Worm (Caenorhabditis elegans) whole organism, young adult: ENCODE data around the gene C24A8.6.

Source experiments
- B0336.3 ChIP-seq: fragments of 200-800 bp; sonication (Bioruptor generic); IDR thresholded peaks from 2 replicates; pipeline ENCODE4 v1.3.6; 2022; ENCODE audit warnings: missing genetic modification characterization, missing compliant biosample characterization
- C06A6.2 ChIP-seq: fragments of 200-800 bp; sonication (Bioruptor generic); conservative IDR thresholded peaks from 2 replicates; pipeline ENCODE4 v1.3.6; 2022; ENCODE audit warnings: missing genetic modification characterization, missing compliant biosample characterization
- F22D6.2 ChIP-seq: sonication (generic microtip); optimal IDR thresholded peaks from 2 replicates; lab custom pipeline; 2016; ENCODE audit warnings: mild to moderate bottlenecking, missing genetic modification characterization, missing compliant biosample characterization
- F33H1.4 ChIP-seq: fragments of 200-800 bp; sonication (Bioruptor generic); IDR thresholded peaks from 2 replicates; pipeline ENCODE4 v1.3.6; 2022; ENCODE audit warnings: missing genetic modification reagents, missing genetic modification characterization, missing compliant biosample characterization
- F37B4.10 ChIP-seq: fragments of 200-800 bp; sonication (Bioruptor generic); IDR thresholded peaks from 2 replicates; pipeline ENCODE4 v1.3.6; 2022; ENCODE audit warnings: missing genetic modification characterization, missing compliant biosample characterization
- F52B5.7 ChIP-seq: sonication (generic microtip); optimal IDR thresholded peaks from 2 replicates; lab custom pipeline; 2016; ENCODE audit warnings: mild to moderate bottlenecking, missing genetic modification characterization, missing compliant biosample characterization
- F57C9.4 ChIP-seq: sonication (generic microtip); optimal IDR thresholded peaks from 2 replicates; lab custom pipeline; 2017; ENCODE audit warnings: mild to moderate bottlenecking, missing genetic modification characterization, missing compliant biosample characterization
- T07F8.4 ChIP-seq: sonication (generic microtip); optimal IDR thresholded peaks from 2 replicates; lab custom pipeline; 2016; ENCODE audit warnings: mild to moderate bottlenecking, missing genetic modification characterization, moderate library complexity, missing compliant biosample characterization
- Y56A3A.18 ChIP-seq: fragments of 200-800 bp; sonication (Bioruptor generic); IDR thresholded peaks from 2 replicates; pipeline ENCODE4 v1.3.6; 2022; ENCODE audit warnings: missing genetic modification reagents, missing genetic modification characterization, missing compliant biosample characterization
- Y95B8A.8 ChIP-seq: fragments of 200-800 bp; sonication (Bioruptor generic); IDR thresholded peaks from 2 replicates; pipeline ENCODE4 v1.3.6; 2022; ENCODE audit warnings: missing genetic modification reagents, missing genetic modification characterization, missing compliant biosample characterization
- akir-1 ChIP-seq: fragments of 200-800 bp; sonication (Bioruptor generic); optimal IDR thresholded peaks from 2 replicates; lab custom pipeline; 2018; ENCODE audit warnings: mild to moderate bottlenecking, missing genetic modification characterization, moderate library complexity, missing compliant biosample characterization
- aptf-3 ChIP-seq: fragments of 200-800 bp; sonication (Bioruptor generic); IDR thresholded peaks from 2 replicates; pipeline ENCODE4 v1.3.6; 2022; ENCODE audit warnings: missing genetic modification characterization, missing compliant biosample characterization
- attf-3 ChIP-seq: fragments of 200-800 bp; sonication (Bioruptor generic); conservative IDR thresholded peaks from 2 replicates; pipeline ENCODE4 v1.3.6; 2022; ENCODE audit warnings: missing genetic modification reagents, missing genetic modification characterization, missing compliant biosample characterization
- attf-5 ChIP-seq: fragments of 200-800 bp; sonication (Bioruptor generic); optimal IDR thresholded peaks from 2 replicates; lab custom pipeline; 2018; ENCODE audit warnings: mild to moderate bottlenecking, missing genetic modification characterization, missing compliant biosample characterization
- attf-6 ChIP-seq: fragments of 200-800 bp; sonication (Bioruptor generic); IDR thresholded peaks from 2 replicates; pipeline ENCODE4 v1.3.6; 2022; ENCODE audit warnings: missing genetic modification reagents, missing genetic modification characterization, missing compliant biosample characterization
- bed-1 ChIP-seq: fragments of 200-800 bp; sonication (Bioruptor generic); IDR thresholded peaks from 2 replicates; pipeline ENCODE4 v1.3.6; 2022; ENCODE audit warnings: missing genetic modification reagents, missing genetic modification characterization, missing compliant biosample characterization
- cebp-1 ChIP-seq, 2 experiments: fragments of 200-800 bp in 1 of 2; sonication (Bioruptor generic) in 1 of 2; sonication (generic microtip) in 1 of 2; IDR thresholded peaks in 1 of 2; optimal IDR thresholded peaks in 1 of 2; 2 replicates each; pipeline versions ENCODE4 v1.3.6 to Lab custom; 2017 to 2022; ENCODE audit warnings: missing compliant biosample characterization in 2 of 2, missing genetic modification characterization in 2 of 2, mild to moderate bottlenecking in 1 of 2, missing genetic modification reagents in 1 of 2, moderate library complexity in 1 of 2
- ceh-27 ChIP-seq: fragments of 200-800 bp; sonication (Bioruptor generic); optimal IDR thresholded peaks from 2 replicates; lab custom pipeline; 2018; ENCODE audit warnings: mild to moderate bottlenecking, missing genetic modification characterization, moderate library complexity, missing compliant biosample characterization
- ceh-40 ChIP-seq: fragments of 200-800 bp; sonication (Bioruptor generic); IDR thresholded peaks from 2 replicates; pipeline ENCODE4 v1.3.6; 2022; ENCODE audit warnings: missing genetic modification characterization, missing compliant biosample characterization
- efl-1 ChIP-seq: fragments of 150-350 bp; optimal IDR thresholded peaks from 2 replicates; lab custom pipeline; 2014; ENCODE audit warnings: missing biosample characterization, missing genetic modification reagents, missing genetic modification characterization
- egl-44 ChIP-seq: fragments of 200-800 bp; sonication (Bioruptor generic); IDR thresholded peaks from 2 replicates; pipeline ENCODE4 v1.3.6; 2022; ENCODE audit warnings: missing genetic modification reagents, missing genetic modification characterization, missing compliant biosample characterization
- gei-17 ChIP-seq: fragments of 200-800 bp; sonication (Bioruptor generic); optimal IDR thresholded peaks from 2 replicates; lab custom pipeline; 2018; ENCODE audit warnings: mild to moderate bottlenecking, missing genetic modification characterization, missing compliant biosample characterization
- him-1 ChIP-seq: sonication (generic microtip); optimal IDR thresholded peaks from 2 replicates; lab custom pipeline; 2016; ENCODE audit warnings: missing genotype, missing genetic modification reagents, missing genetic modification characterization, missing compliant biosample characterization
- hlh-12 ChIP-seq: sonication (generic microtip); optimal IDR thresholded peaks from 2 replicates; lab custom pipeline; 2016; ENCODE audit warnings: missing genetic modification characterization, missing compliant biosample characterization
- hmg-1.2 ChIP-seq: fragments of 200-800 bp; sonication (Bioruptor generic); IDR thresholded peaks from 2 replicates; pipeline ENCODE4 v1.3.6; 2022; ENCODE audit warnings: missing genetic modification reagents, missing genetic modification characterization, missing compliant biosample characterization
- let-607 ChIP-seq, 2 experiments: fragments of 200-800 bp in 1 of 2; sonication (Bioruptor generic) in 1 of 2; sonication (generic microtip) in 1 of 2; optimal IDR thresholded peaks; 2 replicates each; lab custom pipeline; 2016 to 2018; ENCODE audit warnings: mild to moderate bottlenecking in 2 of 2, missing compliant biosample characterization in 2 of 2, missing genetic modification characterization in 2 of 2, moderate library complexity in 2 of 2, missing genotype in 1 of 2
- lin-35 ChIP-seq, 3 experiments: fragments of 150-350 bp in 2 of 3; sonication (generic microtip) in 1 of 3; optimal IDR thresholded peaks; 2 replicates each; lab custom pipeline; 2014 to 2018; ENCODE audit warnings: missing biosample characterization in 3 of 3, missing genetic modification characterization in 3 of 3, missing genetic modification reagents in 3 of 3
- lsy-27 ChIP-seq: sonication (generic microtip); optimal IDR thresholded peaks from 2 replicates; lab custom pipeline; 2017; ENCODE audit warnings: missing genetic modification characterization, mild to moderate bottlenecking, missing compliant biosample characterization, antibody characterized with exemption, missing genotype, borderline replicate concordance; ENCODE audit not compliant: insufficient read depth
- madf-3 ChIP-seq: fragments of 200-800 bp; sonication (Bioruptor generic); IDR thresholded peaks from 2 replicates; pipeline ENCODE4 v1.3.6; 2022; ENCODE audit warnings: missing genetic modification reagents, missing genetic modification characterization, missing compliant biosample characterization
- mel-28 ChIP-seq: sonication (generic microtip); optimal IDR thresholded peaks from 2 replicates; lab custom pipeline; 2016; ENCODE audit warnings: borderline replicate concordance, mild to moderate bottlenecking, missing genetic modification characterization, missing compliant biosample characterization
- nfyb-1 ChIP-seq: fragments of 200-800 bp; sonication (Bioruptor generic); IDR thresholded peaks from 2 replicates; pipeline ENCODE4 v1.3.6; 2022; ENCODE audit warnings: missing genetic modification reagents, missing genetic modification characterization, missing compliant biosample characterization
- rpc-1 ChIP-seq, 2 experiments: fragments of 150-350 bp in 1 of 2; sonication (generic microtip) in 1 of 2; optimal IDR thresholded peaks; 2 replicates each; lab custom pipeline; 2014 to 2018; ENCODE audit warnings: missing biosample characterization in 1 of 2, missing genetic modification characterization in 1 of 2, missing genetic modification reagents in 1 of 2, missing genotype in 1 of 2
- snpc-1.3 ChIP-seq: sonication (generic microtip); optimal IDR thresholded peaks from 2 replicates; lab custom pipeline; 2017; ENCODE audit warnings: missing genetic modification characterization, mild to moderate bottlenecking, missing compliant biosample characterization, antibody characterized with exemption, moderate library complexity, missing genotype, missing genetic modification reagents; ENCODE audit not compliant: insufficient read depth
- sptf-2 ChIP-seq: fragments of 200-800 bp; sonication (Bioruptor generic); optimal IDR thresholded peaks from 2 replicates; lab custom pipeline; 2018; ENCODE audit warnings: mild to moderate bottlenecking, missing genetic modification characterization, missing compliant biosample characterization
- tbp1 ChIP-seq: fragments of 200-800 bp; sonication (Bioruptor generic); optimal IDR thresholded peaks from 2 replicates; lab custom pipeline; 2018; ENCODE audit warnings: mild to moderate bottlenecking, missing genetic modification characterization, missing compliant biosample characterization
- tlf-1 ChIP-seq: fragments of 200-800 bp; sonication (Bioruptor generic); optimal IDR thresholded peaks from 2 replicates; lab custom pipeline; 2018; ENCODE audit warnings: mild to moderate bottlenecking, missing genetic modification characterization, missing compliant biosample characterization
- zfh-2 ChIP-seq: fragments of 200-800 bp; sonication (Bioruptor generic); conservative IDR thresholded peaks from 2 replicates; pipeline ENCODE4 v1.3.6; 2022; ENCODE audit warnings: missing genetic modification reagents, missing genetic modification characterization, missing compliant biosample characterization
- zim-3 ChIP-seq: sonication (generic microtip); optimal IDR thresholded peaks from 2 replicates; lab custom pipeline; 2017; ENCODE audit warnings: mild to moderate bottlenecking, missing genetic modification characterization, moderate library complexity, missing compliant biosample characterization
- ztf-22 ChIP-seq: fragments of 200-800 bp; sonication (Bioruptor generic); optimal IDR thresholded peaks from 2 replicates; lab custom pipeline; 2018; ENCODE audit warnings: mild to moderate bottlenecking, missing genetic modification characterization, moderate library complexity, missing compliant biosample characterization
- ztf-6 ChIP-seq: fragments of 200-800 bp; sonication (Bioruptor generic); IDR thresholded peaks from 2 replicates; pipeline ENCODE4 v1.3.6; 2022; ENCODE audit warnings: missing genetic modification reagents, missing genetic modification characterization, missing compliant biosample characterization

C24A8.6 gene

DNA sequence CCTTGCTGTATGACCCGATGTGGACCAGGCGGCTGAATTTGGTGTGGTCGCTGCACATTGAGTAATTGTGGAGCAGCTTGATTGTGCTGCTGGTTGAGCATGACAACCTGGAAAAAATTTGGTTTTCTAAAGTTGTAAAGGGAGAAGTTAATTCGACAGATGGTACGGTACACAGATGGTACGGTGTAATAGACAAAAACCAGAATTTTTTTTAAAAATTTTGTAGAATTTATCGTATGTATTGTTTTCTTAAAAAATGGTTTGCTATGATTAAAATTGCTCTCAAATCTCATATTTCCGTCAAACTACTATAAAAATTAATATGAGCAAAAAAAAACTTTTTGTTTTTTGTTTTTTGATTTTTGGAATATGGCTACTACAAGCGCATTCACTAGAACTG lies 25.3 kb downstream of the C24A8.6 start, which contains the start of gene pqn-15 (continued):
- no peak for TF ChIP-seq gei-17 (GFP tag; lab: Kevin White, UChicago)
- no peak for TF ChIP-seq hmg-1.2 (GFP tag; lab: Robert Waterston, UW)
- no peak for TF ChIP-seq attf-3 (GFP tag; lab: Robert Waterston, UW)
- no peak for TF ChIP-seq him-1 (tag; lab: Kevin White, UChicago)

DNA sequence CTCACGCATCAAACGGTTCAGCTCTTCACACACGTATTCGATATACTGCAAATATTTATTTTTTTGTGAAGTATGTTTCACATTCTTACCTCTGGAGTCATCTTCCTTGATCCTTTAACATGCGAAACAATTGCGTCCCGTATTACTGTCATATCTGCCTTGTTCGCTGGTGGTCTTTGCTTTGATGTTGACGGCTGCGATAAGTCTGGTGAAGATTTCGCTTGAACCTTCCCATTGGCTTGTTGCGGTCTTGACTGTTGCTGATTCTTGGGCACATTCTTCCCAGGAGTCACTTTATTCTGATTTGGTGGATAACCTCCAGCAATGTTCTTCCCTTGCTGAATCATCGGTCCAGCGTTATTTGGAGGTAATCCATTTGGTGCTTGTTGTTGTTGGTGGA lies 29.0 kb downstream of the C24A8.6 start:
- TF ChIP-seq ztf-22 (no peak), snpc-1.3 (tag; lab: Kevin White, UChicago) (no peak), zim-3 (no peak), hlh-12 (no peak), akir-1 (GFP tag; lab: Kevin White, UChicago) (no peak), F37B4.10 (GFP tag; lab: Robert Waterston, UW) (no peak), attf-3 (GFP tag; lab: Robert Waterston, UW) (no peak), lsy-27 (tag; lab: Kevin White, UChicago) (no peak), C06A6.2 (GFP tag; lab: Robert Waterston, UW) (no peak), attf-5 (GFP tag; lab: Kevin White, UChicago) (no peak), rpc-1 (optimal IDR thresholded peaks at IDR 0.05; lab: Kevin White, UChicago) (no peak), rpc-1 (tag; optimal IDR thresholded peaks at IDR 0.05; lab: Kevin White, UChicago) (no peak), Y56A3A.18 (no peak), efl-1 (GFP tag; lab: Kevin White, UChicago) (no peak), F22D6.2 (tag; lab: Kevin White, UChicago) (no peak), aptf-3 (GFP tag; lab: Robert Waterston, UW) (no peak), attf-6 (GFP tag; lab: Robert Waterston, UW) (no peak), nfyb-1 (no peak), T07F8.4 (tag; lab: Kevin White, UChicago) (no peak), B0336.3 (GFP tag; lab: Robert Waterston, UW) (no peak)

- TF ChIP-seq madf-3 (GFP tag; lab: Robert Waterston, UW), result no peak
- TF ChIP-seq tlf-1, result no peak
- TF ChIP-seq ceh-27 (GFP tag; lab: Kevin White, UChicago), result peak; percentile 40
- no peak for TF ChIP-seq cebp-1 (GFP tag; IDR thresholded peaks at IDR 0.05; lab: Robert Waterston, UW)
- no peak for TF ChIP-seq cebp-1 (tag; optimal IDR thresholded peaks at IDR 0.05; lab: Kevin White, UChicago)
Measured at ce11 chrX:4297452-4297851, 34.8 kb downstream of the C24A8.6 start, which contains the start of gene paf-2. Gene paf-2, minus strand, starts transcription at chrX:4297741.

ce11 chrX:4295917-4296316 lies 36.3 kb downstream of the C24A8.6 start:
- TF ChIP-seq lsy-27 (tag; lab: Kevin White, UChicago) (no peak), zfh-2 (no peak), F33H1.4 (GFP tag; lab: Robert Waterston, UW) (no peak), F52B5.7 (no peak), egl-44 (GFP tag; lab: Robert Waterston, UW) (no peak), Y95B8A.8 (GFP tag; lab: Robert Waterston, UW) (no peak), bed-1 (no peak), F57C9.4 (tag; lab: Kevin White, UChicago) (no peak), mel-28 (tag; lab: Kevin White, UChicago) (no peak), tbp1 (no peak), ceh-27 (GFP tag; lab: Kevin White, UChicago) (no peak), ztf-6 (GFP tag; lab: Robert Waterston, UW) (no peak), gei-17 (GFP tag; lab: Kevin White, UChicago) (no peak), ceh-40 (no peak), lin-35 (GFP tag; optimal IDR thresholded peaks at IDR 0.05; lab: Kevin White, UChicago) (no peak), ztf-22 (no peak), let-607 (tag; optimal IDR thresholded peaks at IDR 0.05; lab: Kevin White, UChicago) (no peak), sptf-2 (GFP tag; lab: Kevin White, UChicago) (no peak), tlf-1 (no peak)
